Fruit fly (Drosophila melanogaster): ENCODE results near the gene eIF2beta.

Gene eIF2beta

dm6 chr3L:12523941-12524340 lies 2.6 kb downstream of the eIF2beta start, which contains the start of the genes ver and Gcn5 (continued):
- peak; percentile 79 for TF ChIP-seq dimm (GFP tag; IDR thresholded peaks at IDR 0.05)
- TF ChIP-seq CG11504 (tag; optimal IDR thresholded peaks at IDR 0.05), result peak; percentile 92
- TF ChIP-seq Dll (GFP tag; IDR thresholded peaks at IDR 0.05; ENCODE audit: partially characterized antibody), result no peak
- no peak for TF ChIP-seq Lpt (GFP tag; optimal IDR thresholded peaks at IDR 0.05)
- peak; percentile 28 for TF ChIP-seq pfk (GFP tag; optimal IDR thresholded peaks at IDR 0.05)
- TF ChIP-seq CG6254 (GFP tag; optimal IDR thresholded peaks at IDR 0.05), result peak; percentile 83
- TF ChIP-seq bbx (GFP tag; IDR thresholded peaks at IDR 0.05; ENCODE audit: partially characterized antibody), result 0 out of 2 replicates have a peak, but pooled peaks have one; percentile 13
- peak; percentile 72 for TF ChIP-seq Gsc (GFP tag; IDR thresholded peaks at IDR 0.05)
- TF ChIP-seq CG16815 (GFP tag; optimal IDR thresholded peaks at IDR 0.05), result peak; percentile 89
- peak; percentile 85 for TF ChIP-seq Ets97D (GFP tag; optimal IDR thresholded peaks at IDR 0.05)
- peak; percentile 90 for TF ChIP-seq Oli (tag; optimal IDR thresholded peaks at IDR 0.05)
- TF ChIP-seq pb (GFP tag; optimal IDR thresholded peaks at IDR 0.05), result peak; percentile 30
- TF ChIP-seq Blimp-1 (GFP tag; optimal IDR thresholded peaks at IDR 0.05), result peak; percentile 89
- peak; percentile 81 for TF ChIP-seq tup (GFP tag; optimal IDR thresholded peaks at IDR 0.05)
- TF ChIP-seq CG14710 (tag; optimal IDR thresholded peaks at IDR 0.05), result peak; percentile 91
- TF ChIP-seq inv (GFP tag; IDR thresholded peaks at IDR 0.05; ENCODE audit: partially characterized antibody), result no peak
- TF ChIP-seq tgo (GFP tag; IDR thresholded peaks at IDR 0.05), result peak; percentile 94
- TF ChIP-seq GATAe (GFP tag; conservative IDR thresholded peaks at IDR 0.05), result 0 out of 2 replicates have a peak, but pooled peaks have one; percentile 60
- TF ChIP-seq CG8478 (optimal IDR thresholded peaks at IDR 0.05), result no peak
- TF ChIP-seq PHDP (tag; optimal IDR thresholded peaks at IDR 0.05), result peak; percentile 94
- TF ChIP-seq TFAM (GFP tag; optimal IDR thresholded peaks at IDR 0.05), result peak; percentile 53
- TF ChIP-seq Six4 (GFP tag; optimal IDR thresholded peaks at IDR 0.05), result peak; percentile 81
- peak; percentile 83 for TF ChIP-seq CG12219 (GFP tag; optimal IDR thresholded peaks at IDR 0.05)
- TF ChIP-seq vvl (GFP tag; IDR thresholded peaks at IDR 0.05), result peak; percentile 97
- TF ChIP-seq D (optimal IDR thresholded peaks at IDR 0.05), result no peak
- peak; percentile 84 for TF ChIP-seq D (GFP tag; optimal IDR thresholded peaks at IDR 0.05)
- peak; percentile 72 for TF ChIP-seq CG17912 (GFP tag; optimal IDR thresholded peaks at IDR 0.05)
- no peak for TF ChIP-seq Doc3 (GFP tag; IDR thresholded peaks at IDR 0.05; ENCODE audit: partially characterized antibody)
- peak; percentile 77 for TF ChIP-seq pnt (GFP tag; optimal IDR thresholded peaks at IDR 0.05)
- TF ChIP-seq Fer2 (tag; optimal IDR thresholded peaks at IDR 0.05), result peak; percentile 84
- TF ChIP-seq toy (GFP tag; IDR thresholded peaks at IDR 0.05), result peak; percentile 69; the same call in 1 of the 2 replicates
- TF ChIP-seq lola (GFP tag; optimal IDR thresholded peaks at IDR 0.05), result peak in 1 of 3 experiments; percentile 86
- TF ChIP-seq slp2 (GFP tag; optimal IDR thresholded peaks at IDR 0.05), result peak; percentile 66
- peak; percentile 85 for TF ChIP-seq CG18011 (GFP tag; optimal IDR thresholded peaks at IDR 0.05)
- peak; percentile 90 for TF ChIP-seq ttk (GFP tag; IDR thresholded peaks at IDR 0.05)
- TF ChIP-seq CG4424 (GFP tag; optimal IDR thresholded peaks at IDR 0.05), result peak; percentile 90
- peak; percentile 81 for TF ChIP-seq CG2116 (GFP tag; optimal IDR thresholded peaks at IDR 0.05)
- no peak for TF ChIP-seq mld (GFP tag; IDR thresholded peaks at IDR 0.05; ENCODE audit: partially characterized antibody)
- TF ChIP-seq gfzf (GFP tag; optimal IDR thresholded peaks at IDR 0.05), result peak; percentile 48
- TF ChIP-seq CG10565 (GFP tag; optimal IDR thresholded peaks at IDR 0.05), result peak; percentile 14
- peak; percentile 56 for TF ChIP-seq gro (GFP tag; optimal IDR thresholded peaks at IDR 0.05)
- peak; percentile 90 for TF ChIP-seq Ssrp (tag; optimal IDR thresholded peaks at IDR 0.05)
- peak; percentile 78 for TF ChIP-seq Nf-YB (GFP tag; optimal IDR thresholded peaks at IDR 0.05)
- TF ChIP-seq dysf (GFP tag; IDR thresholded peaks at IDR 0.05), result peak; percentile 95
- peak; percentile 10 for TF ChIP-seq CG4282 (GFP tag; optimal IDR thresholded peaks at IDR 0.05)
- TF ChIP-seq phol (tag; optimal IDR thresholded peaks at IDR 0.05), result peak; percentile 92
- peak; percentile 70 for TF ChIP-seq CG7271 (tag; optimal IDR thresholded peaks at IDR 0.05)
- peak; percentile 81 for TF ChIP-seq CG17612 (GFP tag; IDR thresholded peaks at IDR 0.05)
- TF ChIP-seq jumu (GFP tag; optimal IDR thresholded peaks at IDR 0.05), result peak; percentile 78
- TF ChIP-seq Chrac-16 (GFP tag; optimal IDR thresholded peaks at IDR 0.05), result peak; percentile 86
